Fruit fly (Drosophila melanogaster): ENCODE results near the gene CG32022.

DNA sequence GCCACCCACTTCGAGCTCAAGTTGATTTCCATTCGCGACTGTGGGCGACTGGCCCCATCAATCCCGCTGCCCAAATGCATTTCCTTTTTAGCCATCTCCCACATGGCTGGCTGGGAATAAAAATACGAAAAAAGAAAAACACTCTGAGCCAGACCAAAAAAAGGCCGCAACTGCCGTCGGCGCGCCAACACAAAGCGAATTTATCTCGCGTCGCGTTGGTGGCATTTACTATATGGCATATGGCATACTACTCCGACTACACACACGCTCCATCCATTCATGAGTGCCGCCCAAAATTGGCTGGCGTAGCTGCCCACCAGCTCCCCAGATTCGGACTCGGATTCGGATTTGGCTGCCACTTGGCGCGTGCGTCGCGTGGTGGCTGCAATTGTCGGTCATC lies 44.6 kb downstream of the CG32022 start:
- TF ChIP-seq Myc (optimal IDR thresholded peaks at IDR 0.05) = no peak
- no peak for TF ChIP-seq Sin3A (optimal IDR thresholded peaks at IDR 0.05)
- TF ChIP-seq h (optimal IDR thresholded peaks at IDR 0.05) = no peak

Measured in Kc167 (cell line).